Fruit fly (Drosophila melanogaster) whole organism, embryonic: ENCODE results near the gene CG43245.

Experiments used
- ATbp ChIP-seq: fragments of 200-800 bp; sonication (Bioruptor generic); optimal IDR thresholded peaks from 2 replicates; lab custom pipeline; 2017; ENCODE audit warnings: missing biosample characterization, mild to moderate bottlenecking, missing genetic modification characterization, missing genetic modification reagents
- Aef1 ChIP-seq: fragments of 200-800 bp; sonication (Bioruptor generic); IDR thresholded peaks from 3 replicates; pipeline ENCODE4 v1.3.6; 2022; ENCODE audit warnings: missing biosample characterization, missing genetic modification characterization
- Bgb ChIP-seq: fragments of 200-800 bp; sonication (Bioruptor generic); IDR thresholded peaks from 2 replicates; pipeline ENCODE4 v1.3.6; 2022; ENCODE audit warnings: missing biosample characterization, missing genetic modification characterization; ENCODE audit not compliant: partially characterized antibody
- Blimp-1 ChIP-seq: fragments of 200-800 bp; sonication (Bioruptor generic); optimal IDR thresholded peaks from 3 replicates; lab custom pipeline; 2018; ENCODE audit warnings: missing biosample characterization, missing genetic modification characterization, mild to moderate bottlenecking, moderate library complexity, missing genetic modification reagents
- CG10267 ChIP-seq: fragments of 200-800 bp; sonication (Bioruptor generic); optimal IDR thresholded peaks from 2 replicates; lab custom pipeline; 2018; ENCODE audit warnings: missing biosample characterization, mild to moderate bottlenecking, missing genetic modification characterization, moderate library complexity
- CG10462 ChIP-seq: fragments of 200-800 bp; sonication (Bioruptor generic); optimal IDR thresholded peaks from 2 replicates; lab custom pipeline; 2016; ENCODE audit warnings: missing biosample characterization, missing genetic modification characterization
- CG12104 ChIP-seq: fragments of 200-800 bp; sonication (Bioruptor generic); optimal IDR thresholded peaks from 3 replicates; lab custom pipeline; 2016; ENCODE audit warnings: missing biosample characterization, missing genetic modification characterization
- CG13287 ChIP-seq: fragments of 200-800 bp; sonication (Bioruptor generic); IDR thresholded peaks from 2 replicates; pipeline ENCODE4 v1.3.6; 2022; ENCODE audit warnings: missing biosample characterization, missing genetic modification characterization; ENCODE audit not compliant: partially characterized antibody
- CG14667 ChIP-seq: fragments of 200-800 bp; sonication (Bioruptor generic); IDR thresholded peaks from 2 replicates; pipeline ENCODE4 v1.3.6; 2022; ENCODE audit warnings: missing biosample characterization, missing genetic modification characterization
- CG1529 ChIP-seq: fragments of 200-800 bp; sonication (Bioruptor generic); optimal IDR thresholded peaks from 3 replicates; lab custom pipeline; 2018; ENCODE audit warnings: missing biosample characterization, missing genetic modification characterization
- CG17568 ChIP-seq: fragments of 200-800 bp; sonication (Bioruptor generic); optimal IDR thresholded peaks from 2 replicates; lab custom pipeline; 2018; ENCODE audit warnings: missing biosample characterization, mild to moderate bottlenecking, missing genetic modification characterization, moderate library complexity
- CG18011 ChIP-seq: fragments of 200-800 bp; sonication (Bioruptor generic); optimal IDR thresholded peaks from 2 replicates; lab custom pipeline; 2017; ENCODE audit warnings: missing biosample characterization, missing genetic modification characterization, mild to moderate bottlenecking, moderate library complexity, missing genotype
- CG2678 ChIP-seq: fragments of 200-800 bp; sonication (Bioruptor generic); optimal IDR thresholded peaks from 3 replicates; lab custom pipeline; 2019; ENCODE audit warnings: missing biosample characterization, mild to moderate bottlenecking, missing genetic modification characterization, moderate library complexity
- CG31365 ChIP-seq: fragments of 200-800 bp; sonication (Bioruptor generic); optimal IDR thresholded peaks from 2 replicates; lab custom pipeline; 2018; ENCODE audit warnings: missing biosample characterization, mild to moderate bottlenecking, missing genetic modification characterization
- CG31441 ChIP-seq: fragments of 200-800 bp; sonication (Bioruptor generic); IDR thresholded peaks from 2 replicates; pipeline ENCODE4 v1.3.6; 2022; ENCODE audit warnings: missing biosample characterization, missing genetic modification characterization
- CG3726 ChIP-seq: fragments of 200-800 bp; sonication (Bioruptor generic); IDR thresholded peaks from 3 replicates; pipeline ENCODE4, ENCODE4 v1.3.6; 2022; ENCODE audit warnings: missing biosample characterization, missing genetic modification characterization
- CG3838 ChIP-seq: fragments of 200-800 bp; sonication (Bioruptor generic); optimal IDR thresholded peaks from 3 replicates; lab custom pipeline; 2016; ENCODE audit warnings: missing biosample characterization, missing genetic modification characterization
- CG6683 ChIP-seq: fragments of 200-800 bp; sonication (Bioruptor generic); optimal IDR thresholded peaks from 2 replicates; lab custom pipeline; 2017; ENCODE audit warnings: missing biosample characterization, mild to moderate bottlenecking, missing genetic modification characterization, missing genetic modification reagents
- CG9817 ChIP-seq: fragments of 200-800 bp; sonication (Bioruptor generic); optimal IDR thresholded peaks from 2 replicates; lab custom pipeline; 2018; ENCODE audit warnings: missing biosample characterization, mild to moderate bottlenecking, missing genetic modification characterization, moderate library complexity
- D19B ChIP-seq: fragments of 200-800 bp; sonication (Bioruptor generic); optimal IDR thresholded peaks from 2 replicates; lab custom pipeline; 2017; ENCODE audit warnings: missing biosample characterization, mild to moderate bottlenecking, missing genetic modification characterization
- ERR ChIP-seq: fragments of 200-800 bp; sonication (Bioruptor generic); optimal IDR thresholded peaks from 2 replicates; lab custom pipeline; 2016; ENCODE audit warnings: missing biosample characterization, missing genetic modification characterization
- Elba2 ChIP-seq: fragments of 200-800 bp; sonication (Bioruptor generic); optimal IDR thresholded peaks from 3 replicates; lab custom pipeline; 2016; ENCODE audit warnings: missing biosample characterization, missing genetic modification characterization
- Gsc ChIP-seq: fragments of 200-800 bp; sonication (Bioruptor generic); IDR thresholded peaks from 2 replicates; pipeline ENCODE4 v1.3.6; 2022; ENCODE audit warnings: missing biosample characterization, missing genetic modification characterization
- HmgD ChIP-seq: fragments of 200-800 bp; sonication (Bioruptor generic); optimal IDR thresholded peaks from 3 replicates; lab custom pipeline; 2016; ENCODE audit warnings: missing biosample characterization, missing genetic modification characterization
- Lhr ChIP-seq: fragments of 200-800 bp; sonication (Bioruptor generic); optimal IDR thresholded peaks from 3 replicates; lab custom pipeline; 2017; ENCODE audit warnings: mild to moderate bottlenecking, missing biosample characterization, missing genetic modification reagents, missing genetic modification characterization
- Nf-YA ChIP-seq: fragments of 200-800 bp; sonication (Bioruptor generic); IDR thresholded peaks from 2 replicates; pipeline ENCODE4 v1.3.6; 2022; ENCODE audit warnings: missing biosample characterization, missing genetic modification characterization
- Poxn ChIP-seq: fragments of 200-800 bp; sonication (Bioruptor generic); IDR thresholded peaks from 2 replicates; pipeline ENCODE4 v1.3.6; 2022; ENCODE audit warnings: missing biosample characterization, missing genetic modification characterization
- Sox102F ChIP-seq: fragments of 200-800 bp; sonication (Bioruptor generic); optimal IDR thresholded peaks from 2 replicates; lab custom pipeline; 2018; ENCODE audit warnings: missing biosample characterization, mild to moderate bottlenecking, missing genetic modification characterization, moderate library complexity
- amos ChIP-seq: fragments of 200-800 bp; sonication (Bioruptor generic); IDR thresholded peaks from 2 replicates; pipeline ENCODE4 v1.3.6; 2022; ENCODE audit warnings: missing biosample characterization, missing genetic modification characterization; ENCODE audit not compliant: partially characterized antibody
- aop ChIP-seq: fragments of 200-800 bp; sonication (Bioruptor generic); IDR thresholded peaks from 2 replicates; pipeline ENCODE4 v1.3.6; 2022; ENCODE audit warnings: missing biosample characterization, missing genetic modification characterization
- ap ChIP-seq: fragments of 200-800 bp; sonication (Bioruptor generic); IDR thresholded peaks from 2 replicates; pipeline ENCODE4 v1.3.6; 2022; ENCODE audit warnings: missing biosample characterization, missing genetic modification characterization
- bsh ChIP-seq, 2 experiments: fragments of 200-800 bp; sonication (Bioruptor generic); optimal IDR thresholded peaks; 2 replicates each; lab custom pipeline; 2017 to 2018; ENCODE audit warnings: mild to moderate bottlenecking in 2 of 2, missing biosample characterization in 2 of 2, missing genetic modification characterization in 2 of 2, moderate library complexity in 1 of 2
- ci ChIP-seq: fragments of 200-800 bp; sonication (Bioruptor generic); IDR thresholded peaks from 3 replicates; pipeline ENCODE4 v1.3.6; 2022; ENCODE audit warnings: missing biosample characterization, missing genetic modification characterization
- dati ChIP-seq: fragments of 200-800 bp; sonication (Bioruptor generic); IDR thresholded peaks from 2 replicates; pipeline ENCODE4 v1.3.6; 2022; ENCODE audit warnings: missing biosample characterization, missing genetic modification characterization
- eyg ChIP-seq: fragments of 200-800 bp; sonication (Bioruptor generic); optimal IDR thresholded peaks from 3 replicates; lab custom pipeline; 2016; ENCODE audit warnings: missing biosample characterization, missing genetic modification characterization
- gem ChIP-seq: fragments of 200-800 bp; sonication (Bioruptor generic); optimal IDR thresholded peaks from 2 replicates; lab custom pipeline; 2019; ENCODE audit warnings: missing biosample characterization, mild to moderate bottlenecking, missing genetic modification characterization, moderate library complexity
- gsb-n ChIP-seq: fragments of 200-800 bp; sonication (Bioruptor generic); optimal IDR thresholded peaks from 3 replicates; lab custom pipeline; 2018; ENCODE audit warnings: missing biosample characterization, mild to moderate bottlenecking, missing genetic modification characterization
- hkb ChIP-seq, 2 experiments: fragments of 200-800 bp in 1 of 2; fragments of >200 bp in 1 of 2; sonication (Bioruptor generic) in 1 of 2; IDR thresholded peaks in 1 of 2; optimal IDR thresholded peaks in 1 of 2; 2 replicates each; pipeline versions ENCODE4 v1.3.6 to Lab custom; 2017 to 2022; ENCODE audit warnings: missing biosample characterization in 1 of 2, missing genetic modification characterization in 1 of 2
- lbe ChIP-seq: fragments of 200-800 bp; sonication (Bioruptor generic); optimal IDR thresholded peaks from 2 replicates; lab custom pipeline; 2016; ENCODE audit warnings: missing biosample characterization, mild to moderate bottlenecking, missing genetic modification characterization
- pan ChIP-seq, 4 experiments: fragments of >200 bp in 3 of 4; fragments of 200-800 bp in 1 of 4; sonication (Bioruptor generic) in 1 of 4; optimal IDR thresholded peaks in 3 of 4; IDR thresholded peaks in 1 of 4; 2 replicates each; pipeline versions ENCODE4 v1.3.6 to Lab custom; 2017 to 2022; ENCODE audit warnings: missing biosample characterization in 2 of 4, missing genetic modification characterization in 2 of 4, mixed read lengths in 1 of 4
- peb ChIP-seq: fragments of 200-800 bp; sonication (Bioruptor generic); IDR thresholded peaks from 2 replicates; pipeline ENCODE4 v1.3.6; 2022; ENCODE audit warnings: missing biosample characterization, missing genetic modification characterization
- sd ChIP-seq: fragments of 200-800 bp; sonication (Bioruptor generic); optimal IDR thresholded peaks from 3 replicates; lab custom pipeline; 2018; ENCODE audit warnings: missing biosample characterization, mild to moderate bottlenecking, missing genetic modification characterization, moderate library complexity
- slbo ChIP-seq: fragments of 200-800 bp; sonication (Bioruptor generic); IDR thresholded peaks from 2 replicates; pipeline ENCODE4 v1.3.6; 2022; ENCODE audit warnings: missing biosample characterization, missing genetic modification characterization
- slou ChIP-seq: fragments of 200-800 bp; sonication (Bioruptor generic); optimal IDR thresholded peaks from 3 replicates; lab custom pipeline; 2016; ENCODE audit warnings: missing biosample characterization, missing genetic modification characterization
- sob ChIP-seq: fragments of 200-800 bp; sonication (Bioruptor generic); IDR thresholded peaks from 2 replicates; pipeline ENCODE4 v1.3.6; 2022; ENCODE audit warnings: missing biosample characterization, missing genetic modification characterization
- ssp ChIP-seq: fragments of 200-800 bp; sonication (Bioruptor generic); IDR thresholded peaks from 2 replicates; pipeline ENCODE4 v1.3.6; 2022; ENCODE audit warnings: missing biosample characterization, missing genetic modification characterization
- ttk ChIP-seq: fragments of 200-800 bp; sonication (Bioruptor generic); IDR thresholded peaks from 2 replicates; pipeline ENCODE4 v2.1.2; 2022; ENCODE audit warnings: missing biosample characterization, missing genetic modification characterization

Gene CG43245

DNA sequence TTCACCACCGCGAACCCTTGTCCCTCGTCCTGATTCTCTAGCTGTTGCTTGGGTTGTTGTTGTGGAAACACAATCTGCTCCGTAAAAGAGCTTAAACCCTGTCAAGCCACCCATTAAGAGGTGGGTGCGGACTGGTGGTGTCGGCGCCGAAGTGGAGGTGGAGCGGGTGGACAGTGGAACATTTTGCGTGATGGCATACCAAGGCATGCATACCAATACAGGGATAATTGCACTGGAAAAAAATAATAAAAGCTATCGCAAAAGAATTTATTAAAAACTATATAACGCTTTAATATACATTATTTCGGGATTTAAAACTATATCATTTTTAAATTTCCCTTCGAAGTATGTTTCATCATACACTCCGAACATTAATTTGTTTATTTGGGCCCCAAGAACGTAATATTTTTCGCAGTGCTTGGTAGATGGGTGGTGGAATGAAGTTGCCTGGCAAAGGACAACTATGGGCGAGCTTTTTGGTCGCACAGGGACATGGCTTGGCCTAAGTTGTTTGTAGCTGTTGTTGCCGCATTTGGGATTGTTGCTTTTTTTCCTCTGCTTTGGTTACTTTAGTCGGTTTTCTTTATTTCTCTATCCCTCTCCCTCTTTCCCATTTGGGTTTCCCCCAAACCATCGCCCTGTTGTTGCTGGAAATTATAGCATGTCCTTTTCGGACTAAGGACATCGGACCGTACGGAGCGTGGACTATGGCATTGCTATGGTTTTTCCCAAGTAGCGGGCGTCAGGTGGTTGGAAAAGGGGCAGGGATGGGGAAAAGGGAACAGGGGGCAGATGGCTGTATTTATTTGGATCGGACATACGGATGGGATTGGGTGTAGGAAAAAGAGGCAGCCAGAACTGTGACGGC lies 50.9 kb downstream of the CG43245 start (continued):
- peak; percentile 41 for TF ChIP-seq CG14667 (GFP tag; lab: Robert Waterston, UW)
- TF ChIP-seq slbo (GFP tag; lab: Robert Waterston, UW): peak; percentile 81
- TF ChIP-seq dati (GFP tag; lab: Robert Waterston, UW): peak; percentile 18; the same call in 1 of the 2 replicates
- TF ChIP-seq ATbp: peak; percentile 67
- TF ChIP-seq ssp (GFP tag; lab: Robert Waterston, UW): peak; percentile 64
- peak; percentile 35 for TF ChIP-seq CG18011 (GFP tag; lab: Kevin White, UChicago)
- TF ChIP-seq ttk: peak; percentile 81
- TF ChIP-seq ci (GFP tag; lab: Robert Waterston, UW): peak; percentile 78
- peak; percentile 67 for TF ChIP-seq CG6683 (GFP tag; lab: Kevin White, UChicago)
- TF ChIP-seq lbe: no peak
- TF ChIP-seq CG2678: peak; percentile 91
- TF ChIP-seq pan (optimal IDR thresholded peaks at IDR 0.05; lab: Kevin White, UChicago): no peak
- peak in 1 of 2 experiments; percentile 76 for TF ChIP-seq pan (GFP tag; optimal IDR thresholded peaks at IDR 0.05 in 1 of 2, IDR thresholded peaks at IDR 0.05 in 1 of 2)
- no peak for TF ChIP-seq eyg (GFP tag; lab: Kevin White, UChicago)
- no peak for TF ChIP-seq HmgD (GFP tag; lab: Kevin White, UChicago)
- TF ChIP-seq hkb (optimal IDR thresholded peaks at IDR 0.05; lab: Kevin White, UChicago): no peak
- peak; percentile 88 for TF ChIP-seq hkb (GFP tag; IDR thresholded peaks at IDR 0.05; lab: Robert Waterston, UW)
- TF ChIP-seq Sox102F (GFP tag; lab: Kevin White, UChicago): peak; percentile 81
- TF ChIP-seq Bgb: 0 out of 2 replicates have a peak, but pooled peaks have one; percentile 15
- TF ChIP-seq gsb-n (tag; lab: Kevin White, UChicago): peak; percentile 48
- no peak for TF ChIP-seq peb
- TF ChIP-seq slou (GFP tag; lab: Kevin White, UChicago): peak; percentile 54
- TF ChIP-seq Aef1 (GFP tag; lab: Robert Waterston, UW): peak; percentile 53; the same call in 2 of the 3 replicates
- peak; percentile 40; the same call in 1 of the 2 replicates for TF ChIP-seq Nf-YA
- TF ChIP-seq gem (tag; lab: Kevin White, UChicago): peak; percentile 87
- peak; percentile 77 for TF ChIP-seq Blimp-1 (GFP tag; lab: Kevin White, UChicago)
- peak; percentile 56; the same call in 1 of the 3 replicates for TF ChIP-seq CG3726
- TF ChIP-seq sd (tag; lab: Kevin White, UChicago): peak; percentile 89
- no peak for TF ChIP-seq Gsc (GFP tag; lab: Robert Waterston, UW)
- no peak for TF ChIP-seq aop (GFP tag; lab: Robert Waterston, UW)
- no peak for TF ChIP-seq Elba2 (GFP tag; lab: Kevin White, UChicago)
- peak; percentile 21 for TF ChIP-seq ERR (GFP tag; lab: Kevin White, UChicago)
- TF ChIP-seq CG10267 (tag; lab: Kevin White, UChicago): peak; percentile 51
- TF ChIP-seq D19B: peak; percentile 57
- peak; percentile 76 for TF ChIP-seq CG9817 (tag; lab: Kevin White, UChicago)
- peak; percentile 8 for TF ChIP-seq Lhr (GFP tag; lab: Kevin White, UChicago)
- TF ChIP-seq CG12104 (GFP tag; lab: Kevin White, UChicago): no peak
- TF ChIP-seq CG31365 (tag; lab: Kevin White, UChicago): no peak
- TF ChIP-seq amos (GFP tag; lab: Robert Waterston, UW): no peak
- peak; percentile 28 for TF ChIP-seq CG10462 (GFP tag; lab: Kevin White, UChicago)
- TF ChIP-seq CG17568 (GFP tag; lab: Kevin White, UChicago): peak; percentile 53
- peak; percentile 79 for TF ChIP-seq CG31441 (GFP tag; lab: Robert Waterston, UW)
- 0 out of 2 replicates have a peak, but pooled peaks have one; percentile 46 for TF ChIP-seq Poxn
- peak; percentile 77 for TF ChIP-seq sob (GFP tag; lab: Robert Waterston, UW)
- peak in 1 of 2 experiments; percentile 81 for TF ChIP-seq bsh (GFP tag; optimal IDR thresholded peaks at IDR 0.05; lab: Kevin White, UChicago)
- no peak for TF ChIP-seq CG3838 (GFP tag; lab: Kevin White, UChicago)
- no peak for TF ChIP-seq CG13287 (GFP tag; lab: Robert Waterston, UW)
- TF ChIP-seq ap: peak; percentile 32; the same call in 1 of the 2 replicates
- peak; percentile 34 for TF ChIP-seq CG1529 (GFP tag; lab: Kevin White, UChicago)
